Worm (Caenorhabditis elegans) whole organism, late embryonic: ENCODE results near the gene fbxa-62.
"Not testable (repeated sequence)": the region's sequence is repeated elsewhere in the genome, so short reads cannot be mapped to it uniquely, and the experiment has no call there.

Source experiments
- ama-1 ChIP-seq: fragments of 150-350 bp; optimal IDR thresholded peaks from 2 replicates; lab custom pipeline; 2014
- ceh-30 ChIP-seq: fragments of 150-350 bp; optimal IDR thresholded peaks from 2 replicates; lab custom pipeline; 2014; ENCODE audit warnings: missing biosample characterization, missing genetic modification characterization
- fax-1 ChIP-seq: sonication (generic microtip); optimal IDR thresholded peaks from 2 replicates; lab custom pipeline; 2016; ENCODE audit warnings: missing genotype, missing genetic modification characterization, missing compliant biosample characterization
- fkh-10 ChIP-seq: fragments of 150-350 bp; optimal IDR thresholded peaks from 2 replicates; lab custom pipeline; 2014; ENCODE audit warnings: missing biosample characterization, missing genetic modification reagents, missing genetic modification characterization
- gmeb-2 ChIP-seq: sonication (generic microtip); optimal IDR thresholded peaks from 2 replicates; lab custom pipeline; 2016; ENCODE audit warnings: missing genetic modification characterization, inconsistent platforms, missing compliant biosample characterization
- hlh-30 ChIP-seq: sonication (generic microtip); optimal IDR thresholded peaks from 2 replicates; lab custom pipeline; 2017; ENCODE audit warnings: antibody characterized with exemption, missing genetic modification characterization, missing compliant biosample characterization; ENCODE audit not compliant: insufficient read depth
- lin-11 ChIP-seq: fragments of 200-800 bp; sonication (Bioruptor generic); optimal IDR thresholded peaks from 2 replicates; lab custom pipeline; 2018; ENCODE audit warnings: mild to moderate bottlenecking, missing genetic modification characterization, missing compliant biosample characterization
- mec-3 ChIP-seq: sonication (generic microtip); optimal IDR thresholded peaks from 2 replicates; lab custom pipeline; 2016; ENCODE audit warnings: borderline replicate concordance, missing genetic modification characterization, missing compliant biosample characterization
- nhr-11 ChIP-seq: fragments of 150-350 bp; optimal IDR thresholded peaks from 2 replicates; lab custom pipeline; 2014; ENCODE audit warnings: missing biosample characterization, missing genetic modification characterization
- pat-9 ChIP-seq: fragments of 200-800 bp; sonication (Bioruptor generic); optimal IDR thresholded peaks from 2 replicates; lab custom pipeline; 2018; ENCODE audit warnings: mild to moderate bottlenecking, missing genetic modification characterization, moderate library complexity, missing compliant biosample characterization
- pha-4 ChIP-seq: fragments of 150-350 bp; optimal IDR thresholded peaks from 2 replicates; lab custom pipeline; 2018; ENCODE audit warnings: missing biosample characterization, missing genetic modification reagents, missing genetic modification characterization
- pqm-1 ChIP-seq: sonication (generic microtip); optimal IDR thresholded peaks from 2 replicates; lab custom pipeline; 2016; ENCODE audit warnings: missing genetic modification characterization, missing compliant biosample characterization
- tbx-7 ChIP-seq: sonication (generic microtip); optimal IDR thresholded peaks from 2 replicates; lab custom pipeline; 2016; ENCODE audit warnings: missing genotype, missing genetic modification characterization, missing compliant biosample characterization

ce11 chrIII:2261353-2261752 lies 33.8 kb downstream of the fbxa-62 start, which contains the start of gene fbxa-42:
- not testable (repeated sequence) for TF ChIP-seq ama-1 (lab: Kevin White, UChicago); gmeb-2 (tag; lab: Kevin White, UChicago); ceh-30 (tag; lab: Kevin White, UChicago); pqm-1 (tag; lab: Kevin White, UChicago); hlh-30 (tag; lab: Kevin White, UChicago); fkh-10; mec-3 (tag; lab: Kevin White, UChicago); nhr-11; pat-9 (tag; lab: Kevin White, UChicago); lin-11; fax-1 (tag; lab: Kevin White, UChicago); pha-4 (tag; lab: Kevin White, UChicago); tbx-7 (tag; lab: Kevin White, UChicago)
